Worm (Caenorhabditis elegans) whole organism, L4/young adult: ENCODE measurements around the gene srt-19.

Experiments used
- W03F9.2 ChIP-seq: fragments of 150-350 bp; optimal IDR thresholded peaks from 2 replicates; lab custom pipeline; 2014; ENCODE audit warnings: missing biosample characterization, missing genetic modification characterization
- dao-5 ChIP-seq: sonication (generic microtip); optimal IDR thresholded peaks from 2 replicates; lab custom pipeline; 2016; ENCODE audit warnings: missing genotype, missing genetic modification characterization, moderate library complexity, missing compliant biosample characterization
- him-1 ChIP-seq: sonication (generic microtip); optimal IDR thresholded peaks from 2 replicates; lab custom pipeline; 2016; ENCODE audit warnings: missing genotype, missing genetic modification reagents, missing genetic modification characterization, missing compliant biosample characterization

DNA sequence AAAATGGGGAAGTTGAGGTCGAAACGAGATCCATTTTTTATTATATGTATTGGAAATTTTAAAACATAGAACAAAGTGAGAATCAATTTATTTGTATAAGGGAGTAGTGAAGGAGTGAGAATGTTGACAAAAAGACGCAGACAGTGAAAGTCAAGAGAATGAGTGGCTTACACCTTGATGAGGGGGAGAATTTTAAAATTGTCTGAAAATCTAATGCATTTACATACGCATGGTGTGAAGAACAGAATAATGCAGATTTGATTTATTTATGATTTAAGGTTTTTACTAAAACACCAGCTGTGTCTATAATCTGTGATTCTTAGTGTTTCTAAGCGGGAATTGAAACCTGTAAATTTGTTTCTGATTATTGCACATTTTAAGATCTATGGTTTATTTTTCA, 40.6 kb downstream of the srt-19 start, which contains the start of gene nhr-125:
- TF ChIP-seq dao-5 (no peak), him-1 (no peak), W03F9.2 (tag; lab: Kevin White, UChicago) (no peak)
